Worm (Caenorhabditis elegans): ENCODE results near the gene W09D6.5.
A peak's percentile ranks its signal among the peaks of the same experiment; 100 is the strongest.

Gene W09D6.5

ce11 chrIII:11066691-11067090 is 21.6 kb upstream of the W09D6.5 start (continued):
- TF ChIP-seq ztf-6 (GFP tag; IDR thresholded peaks at IDR 0.05) (peak; percentile 76; the same call in 1 of the 2 replicates), hmg-20 (GFP tag; IDR thresholded peaks at IDR 0.05) (peak; percentile 76; the same call in 1 of the 2 replicates), B0336.3 (GFP tag; IDR thresholded peaks at IDR 0.05) (peak; percentile 76), F22D6.2 (tag; optimal IDR thresholded peaks at IDR 0.05) (no peak), ceh-40 (GFP tag; IDR thresholded peaks at IDR 0.05) (peak; percentile 69; the same call in 1 of the 2 replicates), Y95B8A.8 (GFP tag; IDR thresholded peaks at IDR 0.05) (peak; percentile 86; the same call in 1 of the 2 replicates), B0261.1 (tag; optimal IDR thresholded peaks at IDR 0.05) (peak; percentile 99), Y56A3A.18 (GFP tag; IDR thresholded peaks at IDR 0.05) (peak; percentile 92), somi-1 (GFP tag; optimal IDR thresholded peaks at IDR 0.05) (peak; percentile 40), lin-26 (GFP tag; IDR thresholded peaks at IDR 0.05) (peak; percentile 95), ceh-27 (GFP tag; optimal IDR thresholded peaks at IDR 0.05) (peak; percentile 73), egrh-3 (GFP tag; IDR thresholded peaks at IDR 0.05) (0 out of 2 replicates have a peak, but pooled peaks have one; percentile 18), unc-62 (GFP tag; optimal IDR thresholded peaks at IDR 0.05) (no peak), F57A8.1 (GFP tag; optimal IDR thresholded peaks at IDR 0.05) (no peak), sptf-2 (GFP tag; optimal IDR thresholded peaks at IDR 0.05) (no peak), lin-40 (tag; optimal IDR thresholded peaks at IDR 0.05) (peak; percentile 94), ceh-58 (GFP tag; IDR thresholded peaks at IDR 0.05) (0 out of 2 replicates have a peak, but pooled peaks have one; percentile 66), bed-1 (GFP tag; IDR thresholded peaks at IDR 0.05) (no peak), zfh-2 (GFP tag; conservative IDR thresholded peaks at IDR 0.05) (peak; percentile 59; the same call in 1 of the 2 replicates), nfya-1 (tag; optimal IDR thresholded peaks at IDR 0.05; ENCODE audit: borderline replicate concordance, insufficient read depth) (no peak), F37B4.10 (GFP tag; IDR thresholded peaks at IDR 0.05) (no peak), T07F8.4 (tag; optimal IDR thresholded peaks at IDR 0.05) (peak; percentile 54), sea-2 (GFP tag; IDR thresholded peaks at IDR 0.05) (no peak), madf-3 (GFP tag; IDR thresholded peaks at IDR 0.05) (peak; percentile 67; the same call in 1 of the 2 replicates), F52B5.7 (tag; optimal IDR thresholded peaks at IDR 0.05) (peak; percentile 30), snpc-3.4 (tag; optimal IDR thresholded peaks at IDR 0.05) (peak; percentile 47), ZK185.1 (tag; optimal IDR thresholded peaks at IDR 0.05; ENCODE audit: poor library complexity, severe bottlenecking) (peak; percentile 93), hlh-12 (tag; optimal IDR thresholded peaks at IDR 0.05) (no peak), D2030.7 (GFP tag; IDR thresholded peaks at IDR 0.05) (peak; percentile 73), nhr-80 (tag; optimal IDR thresholded peaks at IDR 0.05) (peak; percentile 15), F57C9.4 (tag; optimal IDR thresholded peaks at IDR 0.05) (no peak), tlf-1 (GFP tag; optimal IDR thresholded peaks at IDR 0.05) (peak; percentile 1)

- no peak for TF ChIP-seq hrde-1 (tag; optimal IDR thresholded peaks at IDR 0.05; ENCODE audit: borderline replicate concordance)
- TF ChIP-seq C06A6.2 (GFP tag; conservative IDR thresholded peaks at IDR 0.05): no peak
- no peak for TF ChIP-seq hlh-12 (tag; optimal IDR thresholded peaks at IDR 0.05)
- TF ChIP-seq sptf-2 (GFP tag; optimal IDR thresholded peaks at IDR 0.05): no peak
- no peak for TF ChIP-seq rec-8 (tag; optimal IDR thresholded peaks at IDR 0.05)
- TF ChIP-seq B0261.1 (tag; optimal IDR thresholded peaks at IDR 0.05): no peak
- TF ChIP-seq C17E4.6 (GFP tag; IDR thresholded peaks at IDR 0.05): no peak
- no peak for TF ChIP-seq snpc-4 (GFP tag; optimal IDR thresholded peaks at IDR 0.05)
- no peak for TF ChIP-seq snpc-4 (tag; optimal IDR thresholded peaks at IDR 0.05)
- no peak for TF ChIP-seq ama-1 (optimal IDR thresholded peaks at IDR 0.05)
- TF ChIP-seq ama-1 (GFP tag; optimal IDR thresholded peaks at IDR 0.05): no peak
- no peak for TF ChIP-seq akir-1 (GFP tag; optimal IDR thresholded peaks at IDR 0.05)
- TF ChIP-seq dpl-1 (GFP tag; optimal IDR thresholded peaks at IDR 0.05): no peak
- TF ChIP-seq bed-1 (GFP tag; IDR thresholded peaks at IDR 0.05): no peak
- TF ChIP-seq mcd-1 (GFP tag; IDR thresholded peaks at IDR 0.05): no peak
Measured at ce11 chrIII:11068553-11068952, 19.7 kb upstream of the W09D6.5 start, which contains the start of gene W09D6.1. TSS of gene W09D6.1 (plus strand) at chrIII:11068853.
